Worm (Caenorhabditis elegans) whole organism, midembryonic: ENCODE measurements around the gene ntp-1.

Experiments used
- T22C8.4 ChIP-seq: fragments of 200-800 bp; sonication (Bioruptor generic); IDR thresholded peaks from 2 replicates; pipeline ENCODE4 v1.3.6; 2022; ENCODE audit warnings: missing genetic modification characterization, missing compliant biosample characterization
- cog-1 ChIP-seq: sonication (generic microtip); optimal IDR thresholded peaks from 2 replicates; lab custom pipeline; 2016; ENCODE audit warnings: missing genetic modification characterization, missing compliant biosample characterization
- flt-1 ChIP-seq: fragments of 200-800 bp; sonication (Bioruptor generic); IDR thresholded peaks from 2 replicates; pipeline ENCODE4 v1.3.6; 2022; ENCODE audit warnings: missing genetic modification characterization, missing compliant biosample characterization
- klf-2 ChIP-seq: fragments of 200-800 bp; sonication (Bioruptor generic); conservative IDR thresholded peaks from 2 replicates; pipeline ENCODE4 v1.3.6; 2022; ENCODE audit warnings: missing genetic modification reagents, missing genetic modification characterization, missing compliant biosample characterization
- med-1 ChIP-seq: sonication (generic microtip); optimal IDR thresholded peaks from 2 replicates; lab custom pipeline; 2017; ENCODE audit warnings: missing genetic modification characterization, mild to moderate bottlenecking, missing compliant biosample characterization, antibody characterized with exemption, missing genetic modification reagents; ENCODE audit not compliant: insufficient read depth
- ref-1 ChIP-seq: fragments of 200-800 bp; sonication (Bioruptor generic); conservative IDR thresholded peaks from 2 replicates; pipeline ENCODE4 v1.3.6; 2022; ENCODE audit warnings: missing genetic modification reagents, missing genetic modification characterization, missing compliant biosample characterization
- tab-1 ChIP-seq: fragments of 200-800 bp; sonication (Bioruptor generic); IDR thresholded peaks from 2 replicates; pipeline ENCODE4 v1.3.6; 2022; ENCODE audit warnings: missing genetic modification characterization, missing compliant biosample characterization
- ztf-23 ChIP-seq: fragments of 200-800 bp; sonication (Bioruptor generic); IDR thresholded peaks from 2 replicates; pipeline ENCODE4 v1.3.6; 2022; ENCODE audit warnings: missing genetic modification reagents, missing genetic modification characterization, missing compliant biosample characterization
- ztf-29 ChIP-seq: fragments of 200-800 bp; sonication (Bioruptor generic); IDR thresholded peaks from 2 replicates; pipeline ENCODE4 v1.3.6; 2022; ENCODE audit warnings: missing genetic modification reagents, missing genetic modification characterization, missing compliant biosample characterization

Gene ntp-1

ce11 chrIV:7800338-7800737 is 5.7 kb upstream of the ntp-1 start:
- no peak for TF ChIP-seq klf-2 (GFP tag; lab: Robert Waterston, UW)
- TF ChIP-seq ref-1 = no peak
- TF ChIP-seq flt-1 (GFP tag; lab: Robert Waterston, UW) = no peak
- TF ChIP-seq T22C8.4 = no peak
- no peak for TF ChIP-seq med-1
- TF ChIP-seq ztf-23 (GFP tag; lab: Robert Waterston, UW) = no peak

- TF ChIP-seq T22C8.4 (no peak), tab-1 (no peak), ztf-29 (GFP tag; lab: Robert Waterston, UW) (no peak)
Observed at ce11 chrIV:7796432-7797113, 2.0 kb upstream of the ntp-1 start, which contains the start of gene sgo-1. TSS of gene sgo-1 (minus strand) at chrIV:7796482.

- TF ChIP-seq flt-1 (GFP tag; lab: Robert Waterston, UW) = no peak
- no peak for TF ChIP-seq med-1
Observed at ce11 chrIV:7791821-7792446, 2.7 kb downstream of the ntp-1 start, which contains the start of gene C33H5.13. TSS of gene C33H5.13 (minus strand) at chrIV:7792263.

- TF ChIP-seq cog-1 (peak; percentile 73), klf-2 (GFP tag; lab: Robert Waterston, UW) (no peak), flt-1 (GFP tag; lab: Robert Waterston, UW) (peak; percentile 67; the same call in 1 of the 2 replicates)
Observed at ce11 chrIV:7790801-7791588, 3.6 kb downstream of the ntp-1 start, which contains the start of gene rsp-6. TSS of gene rsp-6 (minus strand) at chrIV:7791229.

ce11 chrIV:7790151-7790691 is 4.4 kb downstream of the ntp-1 start:
- no peak for TF ChIP-seq ztf-23 (GFP tag; lab: Robert Waterston, UW)
- TF ChIP-seq ref-1 = no peak
- TF ChIP-seq med-1 = no peak
- no peak for TF ChIP-seq T22C8.4
- TF ChIP-seq ztf-29 (GFP tag; lab: Robert Waterston, UW) = no peak
- no peak for TF ChIP-seq cog-1
- no peak for TF ChIP-seq tab-1
- TF ChIP-seq klf-2 (GFP tag; lab: Robert Waterston, UW) = no peak

- TF ChIP-seq ztf-23 (GFP tag; lab: Robert Waterston, UW) (no peak), flt-1 (GFP tag; lab: Robert Waterston, UW) (no peak), ref-1 (no peak), T22C8.4 (no peak), klf-2 (GFP tag; lab: Robert Waterston, UW) (no peak)
Observed at ce11 chrIV:7789521-7789949, 5.1 kb downstream of the ntp-1 start, which contains the start of gene imp-3. TSS of gene imp-3 (minus strand) at chrIV:7789613.

ce11 chrIV:7785506-7786065 is 9.0 kb downstream of the ntp-1 start, which contains the start of gene tag-322:
TSS of gene tag-322 (minus strand) at chrIV:7785556.
- TF ChIP-seq cog-1 (peak; percentile 32), tab-1 (no peak)

- TF ChIP-seq klf-2 (GFP tag; lab: Robert Waterston, UW) (no peak), T22C8.4 (no peak), flt-1 (GFP tag; lab: Robert Waterston, UW) (no peak), med-1 (no peak), tab-1 (no peak), ztf-29 (GFP tag; lab: Robert Waterston, UW) (no peak), ztf-23 (GFP tag; lab: Robert Waterston, UW) (no peak), cog-1 (no peak), ref-1 (no peak)
Observed at ce11 chrIV:7783801-7784411, 10.7 kb downstream of the ntp-1 start, which contains the start of gene tag-321. TSS of gene tag-321 (minus strand) at chrIV:7783851.

ce11 chrIV:7782292-7782691 is 12.3 kb downstream of the ntp-1 start, which contains the start of gene sec-10:
TSS of gene sec-10 (minus strand) at chrIV:7782499.
- TF ChIP-seq klf-2 (GFP tag; lab: Robert Waterston, UW) (no peak), cog-1 (no peak), ztf-29 (GFP tag; lab: Robert Waterston, UW) (no peak), flt-1 (GFP tag; lab: Robert Waterston, UW) (no peak), med-1 (no peak), ztf-23 (GFP tag; lab: Robert Waterston, UW) (no peak), tab-1 (no peak), ref-1 (no peak)

ce11 chrIV:7778865-7779264 is 15.7 kb downstream of the ntp-1 start, which contains the start of gene rpap-3:
TSS of gene rpap-3 (minus strand) at chrIV:7778965.
- TF ChIP-seq ref-1 (no peak), flt-1 (GFP tag; lab: Robert Waterston, UW) (no peak), cog-1 (no peak), med-1 (no peak), tab-1 (no peak), klf-2 (GFP tag; lab: Robert Waterston, UW) (no peak), ztf-29 (GFP tag; lab: Robert Waterston, UW) (no peak), T22C8.4 (no peak), ztf-23 (GFP tag; lab: Robert Waterston, UW) (no peak)
